Fruit fly (Drosophila melanogaster) whole organism, prepupa: Measurements from ENCODE around the gene CG6834.

Source experiments
- Blimp-1 ChIP-seq: fragments of 200-800 bp; sonication (Bioruptor generic); optimal IDR thresholded peaks from 3 replicates; lab custom pipeline; 2017; ENCODE audit warnings: missing biosample characterization, missing genetic modification characterization, mild to moderate bottlenecking, moderate library complexity, missing genetic modification reagents
- CG10631 ChIP-seq: fragments of 200-800 bp; sonication (Bioruptor generic); optimal IDR thresholded peaks from 2 replicates; lab custom pipeline; 2016; ENCODE audit warnings: missing biosample characterization, missing genetic modification characterization
- CG10669 ChIP-seq: fragments of 200-800 bp; sonication (Bioruptor generic); optimal IDR thresholded peaks from 3 replicates; lab custom pipeline; 2018; ENCODE audit warnings: missing biosample characterization, mild to moderate bottlenecking, missing genetic modification characterization, moderate library complexity
- CG11762 ChIP-seq: fragments of 200-800 bp; sonication (Bioruptor generic); optimal IDR thresholded peaks from 3 replicates; lab custom pipeline; 2016; ENCODE audit warnings: missing biosample characterization, missing genetic modification characterization; ENCODE audit not compliant: insufficient read depth
- CG11902 ChIP-seq: fragments of 200-800 bp; sonication (Bioruptor generic); optimal IDR thresholded peaks from 3 replicates; lab custom pipeline; 2016; ENCODE audit warnings: missing biosample characterization, missing genetic modification characterization
- CG15336 ChIP-seq: fragments of 200-800 bp; sonication (Bioruptor generic); IDR thresholded peaks from 2 replicates; pipeline ENCODE4 v1.3.6; 2022; ENCODE audit warnings: missing biosample characterization, missing genetic modification characterization
- CG16779 ChIP-seq: fragments of 200-800 bp; sonication (Bioruptor generic); optimal IDR thresholded peaks from 3 replicates; lab custom pipeline; 2017; ENCODE audit warnings: missing biosample characterization, mild to moderate bottlenecking, missing genetic modification characterization
- CG3032 ChIP-seq: fragments of 200-800 bp; optimal IDR thresholded peaks from 2 replicates; lab custom pipeline; 2019; ENCODE audit warnings: missing biosample characterization, mild to moderate bottlenecking, missing genetic modification characterization, moderate library complexity
- CG31627 ChIP-seq: fragments of 200-800 bp; sonication (Bioruptor generic); optimal IDR thresholded peaks from 3 replicates; lab custom pipeline; 2016; ENCODE audit warnings: missing biosample characterization, missing genetic modification characterization
- CG32006 ChIP-seq: fragments of 200-800 bp; sonication (Bioruptor generic); optimal IDR thresholded peaks from 3 replicates; lab custom pipeline; 2017; ENCODE audit warnings: missing biosample characterization, mild to moderate bottlenecking, missing genetic modification characterization
- CG34406 ChIP-seq: fragments of 200-800 bp; sonication (Bioruptor generic); optimal IDR thresholded peaks from 3 replicates; lab custom pipeline; 2016; ENCODE audit warnings: missing biosample characterization, missing genetic modification characterization
- CG6163 ChIP-seq: fragments of 200-800 bp; sonication (Bioruptor generic); IDR thresholded peaks from 3 replicates; pipeline ENCODE4 v1.3.6; 2022; ENCODE audit warnings: missing biosample characterization, missing genetic modification characterization
- CG6276 ChIP-seq: fragments of 200-800 bp; sonication (Bioruptor generic); optimal IDR thresholded peaks from 2 replicates; lab custom pipeline; 2017; ENCODE audit warnings: missing biosample characterization, mild to moderate bottlenecking, missing genetic modification characterization
- CG6792 ChIP-seq: fragments of 200-800 bp; sonication (Bioruptor generic); optimal IDR thresholded peaks from 3 replicates; lab custom pipeline; 2016; ENCODE audit warnings: missing biosample characterization, missing genetic modification characterization
- CG6808 ChIP-seq: fragments of 200-800 bp; sonication (Bioruptor generic); optimal IDR thresholded peaks from 3 replicates; lab custom pipeline; 2017; ENCODE audit warnings: missing biosample characterization, missing genetic modification characterization, mild to moderate bottlenecking, moderate library complexity, missing genetic modification reagents
- CG6854 ChIP-seq: fragments of 200-800 bp; sonication (Bioruptor generic); optimal IDR thresholded peaks from 2 replicates; lab custom pipeline; 2017; ENCODE audit warnings: missing biosample characterization, mild to moderate bottlenecking, missing genetic modification characterization
- CG8119 ChIP-seq: fragments of 200-800 bp; sonication (Bioruptor generic); IDR thresholded peaks from 3 replicates; pipeline ENCODE4 v1.3.6; 2022; ENCODE audit warnings: missing biosample characterization, missing genetic modification characterization
- CG8632 ChIP-seq: fragments of 200-800 bp; sonication (Bioruptor generic); optimal IDR thresholded peaks from 3 replicates; lab custom pipeline; 2016; ENCODE audit warnings: missing biosample characterization, missing genetic modification characterization
- Eip78C ChIP-seq: fragments of 200-800 bp; sonication (Bioruptor generic); peaks from one replicate; lab custom pipeline; 2016; ENCODE audit warnings: missing biosample characterization, missing genetic modification characterization
- Ets96B ChIP-seq: fragments of 200-800 bp; optimal IDR thresholded peaks from 2 replicates; lab custom pipeline; 2019; ENCODE audit warnings: missing biosample characterization, mild to moderate bottlenecking, missing genetic modification characterization, moderate library complexity
- Gug ChIP-seq: fragments of 200-800 bp; sonication (Bioruptor generic); IDR thresholded peaks from 2 replicates; pipeline ENCODE4 v1.3.6; 2022; ENCODE audit warnings: missing biosample characterization, missing genetic modification characterization
- Hr38 ChIP-seq: sonication (Bioruptor generic); optimal IDR thresholded peaks from 2 replicates; lab custom pipeline; 2016; ENCODE audit warnings: missing biosample characterization, missing genetic modification characterization
- Hr39 ChIP-seq: fragments of 200-800 bp; sonication (Bioruptor generic); optimal IDR thresholded peaks from 2 replicates; lab custom pipeline; 2016; ENCODE audit warnings: missing biosample characterization, missing genetic modification characterization
- Hr4 ChIP-seq: fragments of 200-800 bp; sonication (Bioruptor generic); optimal IDR thresholded peaks from 3 replicates; lab custom pipeline; 2016; ENCODE audit warnings: missing biosample characterization, missing genetic modification characterization
- Lpt ChIP-seq: fragments of 200-800 bp; sonication (Bioruptor generic); optimal IDR thresholded peaks from 3 replicates; lab custom pipeline; 2016; ENCODE audit warnings: missing biosample characterization, missing genetic modification characterization
- Met ChIP-seq: fragments of 200-800 bp; sonication (Bioruptor generic); optimal IDR thresholded peaks from 3 replicates; lab custom pipeline; 2016; ENCODE audit warnings: missing biosample characterization, missing genetic modification characterization
- Smox ChIP-seq: fragments of 200-800 bp; sonication (Bioruptor generic); optimal IDR thresholded peaks from 3 replicates; lab custom pipeline; 2016; ENCODE audit warnings: missing biosample characterization, missing genetic modification characterization
- Sox14 ChIP-seq: fragments of 200-800 bp; sonication (Bioruptor generic); optimal IDR thresholded peaks from 3 replicates; lab custom pipeline; 2016; ENCODE audit warnings: missing biosample characterization, missing genetic modification characterization
- Sox15 ChIP-seq: fragments of 200-800 bp; sonication (Bioruptor generic); optimal IDR thresholded peaks from 3 replicates; lab custom pipeline; 2016; ENCODE audit warnings: missing biosample characterization, missing genetic modification characterization
- achi ChIP-seq: fragments of 200-800 bp; sonication (Bioruptor generic); optimal IDR thresholded peaks from 3 replicates; lab custom pipeline; 2016; ENCODE audit warnings: missing biosample characterization, missing genetic modification characterization
- acj6 ChIP-seq: fragments of 200-800 bp; sonication (Bioruptor generic); optimal IDR thresholded peaks from 3 replicates; lab custom pipeline; 2016; ENCODE audit warnings: missing biosample characterization, missing genetic modification characterization
- cyc ChIP-seq: fragments of 200-800 bp; sonication (Bioruptor generic); optimal IDR thresholded peaks from 3 replicates; lab custom pipeline; 2016; ENCODE audit warnings: missing biosample characterization, missing genetic modification characterization
- dac ChIP-seq: fragments of 200-800 bp; sonication (Bioruptor generic); optimal IDR thresholded peaks from 2 replicates; lab custom pipeline; 2017; ENCODE audit warnings: missing biosample characterization, mild to moderate bottlenecking, missing genetic modification characterization
- dsx ChIP-seq: fragments of 200-800 bp; optimal IDR thresholded peaks from 3 replicates; lab custom pipeline; 2019; ENCODE audit warnings: missing biosample characterization, mild to moderate bottlenecking, missing genetic modification characterization, moderate library complexity; ENCODE audit not compliant: poor library complexity, severe bottlenecking
- eg ChIP-seq: fragments of 200-800 bp; sonication (Bioruptor generic); IDR thresholded peaks from 3 replicates; pipeline ENCODE4 v1.3.6; 2022; ENCODE audit warnings: missing biosample characterization, missing genetic modification characterization
- esn ChIP-seq: fragments of 200-800 bp; sonication (Bioruptor generic); optimal IDR thresholded peaks from 2 replicates; lab custom pipeline; 2016; ENCODE audit warnings: missing biosample characterization, mild to moderate bottlenecking, missing genetic modification characterization, moderate library complexity
- fd59A ChIP-seq: fragments of 200-800 bp; sonication (Bioruptor generic); optimal IDR thresholded peaks from 2 replicates; lab custom pipeline; 2017; ENCODE audit warnings: missing biosample characterization, mild to moderate bottlenecking, missing genetic modification characterization, missing genetic modification reagents
- fd85E ChIP-seq: fragments of 200-800 bp; sonication (Bioruptor generic); optimal IDR thresholded peaks from 3 replicates; lab custom pipeline; 2016; ENCODE audit warnings: missing biosample characterization, missing genetic modification characterization
- fkh ChIP-seq: fragments of 200-800 bp; sonication (Bioruptor generic); optimal IDR thresholded peaks from 3 replicates; lab custom pipeline; 2017; ENCODE audit warnings: missing biosample characterization, mild to moderate bottlenecking, missing genetic modification characterization, moderate library complexity
- lz ChIP-seq: fragments of 200-800 bp; sonication (Bioruptor generic); optimal IDR thresholded peaks from 3 replicates; lab custom pipeline; 2016; ENCODE audit warnings: missing biosample characterization, missing genetic modification characterization
- net ChIP-seq: fragments of 200-800 bp; sonication (Bioruptor generic); optimal IDR thresholded peaks from 3 replicates; lab custom pipeline; 2016; ENCODE audit warnings: missing biosample characterization, missing genetic modification characterization
- salr ChIP-seq, 2 experiments: fragments of 200-800 bp; sonication (Bioruptor generic); optimal IDR thresholded peaks; 3 replicates each; lab custom pipeline; 2016 to 2018; ENCODE audit warnings: missing biosample characterization in 2 of 2, missing genetic modification characterization in 2 of 2, mild to moderate bottlenecking in 1 of 2
- ss ChIP-seq, 2 experiments: fragments of 200-800 bp; sonication (Bioruptor generic); optimal IDR thresholded peaks; 2 replicates in 1 of 2; 3 replicates in 1 of 2; lab custom pipeline; 2017 to 2018; ENCODE audit warnings: mild to moderate bottlenecking in 2 of 2, missing biosample characterization in 2 of 2, missing genetic modification characterization in 2 of 2, moderate library complexity in 1 of 2
- svp ChIP-seq: fragments of 200-800 bp; sonication (Bioruptor generic); peaks from one replicate; lab custom pipeline; 2016; ENCODE audit warnings: missing biosample characterization, missing genetic modification characterization
- topi ChIP-seq: fragments of 200-800 bp; sonication (Bioruptor generic); optimal IDR thresholded peaks from 3 replicates; lab custom pipeline; 2016; ENCODE audit warnings: missing biosample characterization, missing genetic modification characterization
- vri ChIP-seq: fragments of 200-800 bp; sonication (Bioruptor generic); optimal IDR thresholded peaks from 3 replicates; lab custom pipeline; 2016; ENCODE audit warnings: missing biosample characterization, mild to moderate bottlenecking, missing genetic modification characterization

Gene CG6834

DNA sequence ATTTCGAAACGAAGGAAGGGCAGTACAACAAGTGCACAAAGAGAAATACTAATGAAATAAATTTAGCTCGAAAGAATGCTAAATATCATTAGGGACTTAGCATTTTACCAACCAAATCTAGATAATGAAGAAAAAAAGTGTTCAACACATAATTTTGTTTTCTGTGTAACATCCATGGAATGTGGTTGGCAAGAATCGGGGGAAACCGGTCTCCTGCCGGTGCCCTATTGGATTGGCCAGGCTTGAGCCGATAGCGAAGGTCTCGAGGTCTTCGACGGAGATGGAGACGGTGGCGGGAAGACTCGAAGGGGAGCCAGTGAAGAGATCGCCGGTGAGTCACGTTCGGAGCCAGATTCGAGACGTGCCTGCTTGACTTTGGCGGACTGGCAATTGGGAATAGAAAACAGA is 30.1 kb downstream of the CG6834 start (continued):
- peak; percentile 83 for TF ChIP-seq achi (GFP tag; lab: Kevin White, UChicago)
- peak; percentile 82 to 86 for TF ChIP-seq ss (GFP tag; optimal IDR thresholded peaks at IDR 0.05; lab: Kevin White, UChicago)
- TF ChIP-seq salr (GFP tag; optimal IDR thresholded peaks at IDR 0.05; lab: Kevin White, UChicago): peak; percentile 47 to 70
- TF ChIP-seq topi (GFP tag; lab: Kevin White, UChicago): peak; percentile 89
- peak; percentile 90 for TF ChIP-seq vri (GFP tag; lab: Kevin White, UChicago)
- peak; percentile 71 for TF ChIP-seq fd59A (GFP tag; lab: Kevin White, UChicago)
- TF ChIP-seq CG3032 (tag; lab: Kevin White, UChicago): peak; percentile 84
- peak; percentile 86 for TF ChIP-seq net (GFP tag; lab: Kevin White, UChicago)
- TF ChIP-seq CG10669: peak; percentile 88
- TF ChIP-seq Hr38 (GFP tag; lab: Kevin White, UChicago): no peak
- TF ChIP-seq CG34406: peak; percentile 83
- TF ChIP-seq acj6 (GFP tag; lab: Kevin White, UChicago): peak; percentile 88
- peak; percentile 90 for TF ChIP-seq dsx
- peak; percentile 88 for TF ChIP-seq cyc (GFP tag; lab: Kevin White, UChicago)
- peak; percentile 16 for TF ChIP-seq dac (GFP tag; lab: Kevin White, UChicago)
- peak; percentile 85 for TF ChIP-seq Hr39
- TF ChIP-seq CG8632 (GFP tag; lab: Kevin White, UChicago): peak; percentile 76
- peak; percentile 98 for TF ChIP-seq svp
- TF ChIP-seq fkh (GFP tag; lab: Kevin White, UChicago): no peak
- TF ChIP-seq CG6792: peak; percentile 86
- peak; percentile 84 for TF ChIP-seq CG10631
- TF ChIP-seq CG6808 (GFP tag; lab: Kevin White, UChicago): peak; percentile 84
- peak; percentile 47 for TF ChIP-seq CG6276
- TF ChIP-seq Blimp-1: peak; percentile 48
- TF ChIP-seq esn (GFP tag; lab: Kevin White, UChicago): peak; percentile 91
- peak; percentile 81 for TF ChIP-seq CG31627 (GFP tag; lab: Kevin White, UChicago)
- TF ChIP-seq CG11902 (GFP tag; lab: Kevin White, UChicago): peak; percentile 64
- peak; percentile 67 for TF ChIP-seq CG8119 (GFP tag; lab: Robert Waterston, UW)
- TF ChIP-seq CG6854: peak; percentile 69
- TF ChIP-seq lz: peak; percentile 84
- peak; percentile 86 for TF ChIP-seq Smox (GFP tag; lab: Kevin White, UChicago)

DNA sequence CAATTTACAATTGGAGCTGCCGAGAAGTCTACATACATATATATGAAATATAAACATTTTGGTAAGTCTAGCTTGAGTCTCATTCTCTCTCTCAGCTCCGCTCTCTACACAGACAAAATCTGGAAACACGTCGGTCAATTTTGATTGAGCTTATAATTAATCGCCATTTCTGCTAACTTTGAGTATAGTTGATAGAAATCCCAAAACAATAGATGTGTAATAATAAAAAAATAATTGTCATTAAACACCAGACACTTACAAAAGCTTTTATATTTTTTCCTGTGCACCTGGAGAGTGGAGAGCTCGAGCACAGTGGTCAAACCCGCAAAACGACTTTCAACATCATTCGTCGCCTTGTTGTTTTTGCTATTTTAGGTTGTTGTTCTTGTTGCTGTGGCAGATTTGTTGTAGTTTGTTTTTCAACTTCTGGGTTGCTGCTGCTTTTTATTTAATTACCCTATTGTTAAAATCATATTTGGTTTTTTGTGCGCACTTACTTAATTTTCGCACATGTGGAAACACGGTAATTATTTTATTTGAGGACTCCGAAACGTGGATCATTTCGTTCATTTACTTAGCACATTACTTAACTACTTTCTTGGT is 31.2 kb downstream of the CG6834 start:
- TF ChIP-seq fd59A (GFP tag; lab: Kevin White, UChicago) (peak; percentile 99), Met (GFP tag; lab: Kevin White, UChicago) (peak; percentile 99), Ets96B (peak; percentile 99), Eip78C (GFP tag; lab: Kevin White, UChicago) (peak; percentile 100), svp (peak; percentile 99), CG8632 (GFP tag; lab: Kevin White, UChicago) (peak; percentile 99), topi (GFP tag; lab: Kevin White, UChicago) (peak; percentile 99), Hr39 (peak; percentile 98), CG8119 (GFP tag; lab: Robert Waterston, UW) (peak; percentile 99), CG6854 (peak; percentile 93), CG16779 (peak; percentile 98), Sox14 (GFP tag; lab: Kevin White, UChicago) (peak; percentile 99), vri (GFP tag; lab: Kevin White, UChicago) (peak; percentile 98), eg (peak; percentile 99), CG34406 (peak; percentile 98), Lpt (peak; percentile 99), CG6163 (peak; percentile 99), CG31627 (GFP tag; lab: Kevin White, UChicago) (peak; percentile 98), CG6808 (GFP tag; lab: Kevin White, UChicago) (peak; percentile 98), Gug (peak; percentile 98), Hr38 (GFP tag; lab: Kevin White, UChicago) (peak; percentile 83), CG15336 (GFP tag; lab: Robert Waterston, UW) (peak; percentile 99), Hr4 (peak; percentile 99), Blimp-1 (peak; percentile 86), dac (GFP tag; lab: Kevin White, UChicago) (peak; percentile 97), esn (GFP tag; lab: Kevin White, UChicago) (peak; percentile 99), Sox15 (GFP tag; lab: Kevin White, UChicago) (peak; percentile 98), CG11902 (GFP tag; lab: Kevin White, UChicago) (peak; percentile 98), cyc (GFP tag; lab: Kevin White, UChicago) (peak; percentile 98), dsx (peak; percentile 98), fkh (GFP tag; lab: Kevin White, UChicago) (peak; percentile 17), acj6 (GFP tag; lab: Kevin White, UChicago) (peak; percentile 99), CG32006 (peak; percentile 99), fd85E (GFP tag; lab: Kevin White, UChicago) (peak; percentile 95), CG11762 (GFP tag; lab: Kevin White, UChicago) (peak; percentile 98)
